ENCODE assay signal across 1 fruit fly cellular context in the genomic region with DNA sequence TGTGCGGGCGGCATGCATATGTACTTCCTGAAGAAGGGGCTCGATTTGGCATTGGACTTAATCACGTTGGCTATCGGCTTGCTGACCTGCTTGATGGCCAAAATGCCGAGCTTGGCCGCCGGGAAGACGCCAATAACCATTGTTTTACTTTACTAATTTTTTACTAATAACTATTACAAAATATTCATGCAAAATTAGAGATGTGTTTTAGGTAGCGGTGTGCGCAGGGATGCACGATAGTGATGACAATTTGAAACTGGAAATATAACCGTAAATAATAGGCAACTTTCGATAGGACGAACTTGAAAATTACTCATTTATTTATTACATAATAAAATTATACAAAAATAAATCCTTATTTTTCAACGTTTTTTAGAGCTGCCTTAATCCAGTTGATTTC.
TF ChIP-seq lines count a peak whose summit lies in the region.

TSS of gene CG13601 (minus strand) at position 206 of the 400 bp plus-strand sequence.

TF ChIP-seq in whole organism, embryonic, 481 proteins besides CTCF, POLR2A, EP300 and RAD21 (continued from another document and continues in another):
- TF ChIP-seq CG13287 (GFP tag; IDR thresholded peaks at IDR 0.05; lab: Robert Waterston, UW; ENCODE audit: partially characterized antibody) (peak; percentile 90), CG11398 (GFP tag; optimal IDR thresholded peaks at IDR 0.05; lab: Kevin White, UChicago) (no peak), CG2889 (GFP tag; IDR thresholded peaks at IDR 0.05; lab: Robert Waterston, UW) (no peak), CG16863 (GFP tag; optimal IDR thresholded peaks at IDR 0.05; lab: Kevin White, UChicago) (no peak), Stat92E (GFP tag; optimal IDR thresholded peaks at IDR 0.05; lab: Kevin White, UChicago) (no peak), zfh2 (GFP tag; optimal IDR thresholded peaks at IDR 0.05; lab: Kevin White, UChicago) (no peak), CG6765 (GFP tag; optimal IDR thresholded peaks at IDR 0.05; lab: Kevin White, UChicago) (no peak), CG7745 (tag; optimal IDR thresholded peaks at IDR 0.05; lab: Kevin White, UChicago) (no peak), Hmr (GFP tag; optimal IDR thresholded peaks at IDR 0.05; lab: Kevin White, UChicago) (no peak), nom (GFP tag; optimal IDR thresholded peaks at IDR 0.05; lab: Kevin White, UChicago) (no peak), chn (GFP tag; optimal IDR thresholded peaks at IDR 0.05; lab: Kevin White, UChicago) (no peak), CG4854 (GFP tag; optimal IDR thresholded peaks at IDR 0.05; lab: Kevin White, UChicago) (peak; percentile 19), Drgx (GFP tag; IDR thresholded peaks at IDR 0.05; lab: Robert Waterston, UW) (no peak), Mrtf (GFP tag; IDR thresholded peaks at IDR 0.05; lab: Robert Waterston, UW) (no peak), sens-2 (GFP tag; IDR thresholded peaks at IDR 0.05; lab: Robert Waterston, UW) (no peak), Ets65A (GFP tag; lab: Kevin White, UChicago) (peak; percentile 72), cg (GFP tag; optimal IDR thresholded peaks at IDR 0.05; lab: Kevin White, UChicago) (no peak), lab (GFP tag; optimal IDR thresholded peaks at IDR 0.05; lab: Kevin White, UChicago) (no peak), CG11504 (tag; optimal IDR thresholded peaks at IDR 0.05; lab: Kevin White, UChicago) (no peak), pan (optimal IDR thresholded peaks at IDR 0.05; lab: Kevin White, UChicago) (no peak), pan (GFP tag; optimal IDR thresholded peaks at IDR 0.05 in 1 of 2, IDR thresholded peaks at IDR 0.05 in 1 of 2) (peak in 1 of 2 experiments; percentile 35), az2 (GFP tag; optimal IDR thresholded peaks at IDR 0.05; lab: Kevin White, UChicago) (peak; percentile 34), CG12071 (GFP tag; optimal IDR thresholded peaks at IDR 0.05; lab: Kevin White, UChicago) (no peak), abd-A (tag; optimal IDR thresholded peaks at IDR 0.05; lab: Kevin White, UChicago) (no peak), CG12659 (GFP tag; optimal IDR thresholded peaks at IDR 0.05; lab: Kevin White, UChicago) (peak; percentile 50), hb (GFP tag; IDR thresholded peaks at IDR 0.05; lab: Robert Waterston, UW; ENCODE audit: partially characterized antibody) (peak; percentile 79), CG15269 (tag; optimal IDR thresholded peaks at IDR 0.05; lab: Kevin White, UChicago) (peak; percentile 33), CG7839 (tag; optimal IDR thresholded peaks at IDR 0.05; lab: Kevin White, UChicago) (peak; percentile 13), CG9876 (GFP tag; optimal IDR thresholded peaks at IDR 0.05; lab: Kevin White, UChicago) (no peak), grau (tag; optimal IDR thresholded peaks at IDR 0.05; lab: Kevin White, UChicago) (peak; percentile 71), CG10267 (tag; optimal IDR thresholded peaks at IDR 0.05; lab: Kevin White, UChicago) (peak; percentile 33), tll (GFP tag; optimal IDR thresholded peaks at IDR 0.05; lab: Kevin White, UChicago) (no peak), HmgZ (tag; optimal IDR thresholded peaks at IDR 0.05; lab: Kevin White, UChicago) (peak; percentile 9), Oli (tag; optimal IDR thresholded peaks at IDR 0.05; lab: Kevin White, UChicago) (no peak), CG3407 (GFP tag; optimal IDR thresholded peaks at IDR 0.05; lab: Kevin White, UChicago) (no peak), ttk (GFP tag; IDR thresholded peaks at IDR 0.05; lab: Robert Waterston, UW) (peak; percentile 38; the same call in 1 of the 2 replicates), lmd (GFP tag; IDR thresholded peaks at IDR 0.05; lab: Robert Waterston, UW) (peak; percentile 48; the same call in 1 of the 2 replicates), peb (GFP tag; IDR thresholded peaks at IDR 0.05; lab: Robert Waterston, UW) (no peak), Rfx (GFP tag; IDR thresholded peaks at IDR 0.05; lab: Robert Waterston, UW) (peak; percentile 75), Bgb (GFP tag; IDR thresholded peaks at IDR 0.05; lab: Robert Waterston, UW; ENCODE audit: partially characterized antibody) (peak; percentile 79), CG2875 (GFP tag; optimal IDR thresholded peaks at IDR 0.05; lab: Kevin White, UChicago) (no peak), Hand (GFP tag; optimal IDR thresholded peaks at IDR 0.05; lab: Kevin White, UChicago) (no peak), Antp (GFP tag; optimal IDR thresholded peaks at IDR 0.05; lab: Kevin White, UChicago) (no peak), CG1602 (GFP tag; optimal IDR thresholded peaks at IDR 0.05; lab: Kevin White, UChicago) (no peak), NC2β (GFP tag; optimal IDR thresholded peaks at IDR 0.05; lab: Kevin White, UChicago) (no peak), ase (GFP tag; IDR thresholded peaks at IDR 0.05; lab: Robert Waterston, UW) (no peak), tio (GFP tag; optimal IDR thresholded peaks at IDR 0.05; lab: Kevin White, UChicago) (no peak), bcd (GFP tag; optimal IDR thresholded peaks at IDR 0.05; lab: Kevin White, UChicago) (no peak), pnt (GFP tag; optimal IDR thresholded peaks at IDR 0.05; lab: Kevin White, UChicago) (no peak), chif (GFP tag; optimal IDR thresholded peaks at IDR 0.05; lab: Kevin White, UChicago) (no peak), CG3281 (GFP tag; optimal IDR thresholded peaks at IDR 0.05; lab: Kevin White, UChicago) (no peak), ERR (GFP tag; optimal IDR thresholded peaks at IDR 0.05; lab: Kevin White, UChicago) (no peak), hth (optimal IDR thresholded peaks at IDR 0.05; lab: Kevin White, UChicago) (no peak), sna (GFP tag; IDR thresholded peaks at IDR 0.05; lab: Robert Waterston, UW; ENCODE audit: partially characterized antibody) (peak; percentile 78), maf-S (GFP tag; optimal IDR thresholded peaks at IDR 0.05; lab: Kevin White, UChicago) (no peak), dan (GFP tag; IDR thresholded peaks at IDR 0.05; lab: Robert Waterston, UW) (no peak), Eip74EF (GFP tag; optimal IDR thresholded peaks at IDR 0.05; lab: Kevin White, UChicago) (peak in 1 of 2 experiments; percentile 25), CG6175 (GFP tag; IDR thresholded peaks at IDR 0.05; lab: Robert Waterston, UW) (no peak), Dek (tag; optimal IDR thresholded peaks at IDR 0.05; lab: Kevin White, UChicago) (peak; percentile 18), CG11247 (GFP tag; IDR thresholded peaks at IDR 0.05; lab: Robert Waterston, UW) (peak; percentile 52), Hmx (GFP tag; optimal IDR thresholded peaks at IDR 0.05; lab: Kevin White, UChicago) (no peak), D (optimal IDR thresholded peaks at IDR 0.05; lab: Kevin White, UChicago) (no peak), D (GFP tag; optimal IDR thresholded peaks at IDR 0.05; lab: Kevin White, UChicago) (no peak), hkb (optimal IDR thresholded peaks at IDR 0.05; lab: Kevin White, UChicago) (no peak), hkb (GFP tag; IDR thresholded peaks at IDR 0.05; lab: Robert Waterston, UW) (0 out of 2 replicates have a peak, but pooled peaks have one; percentile 21), Nf-YC (tag; optimal IDR thresholded peaks at IDR 0.05; lab: Kevin White, UChicago) (peak; percentile 24), CG12769 (tag; optimal IDR thresholded peaks at IDR 0.05; lab: Kevin White, UChicago) (no peak), zen2 (GFP tag; IDR thresholded peaks at IDR 0.05; lab: Robert Waterston, UW; ENCODE audit: partially characterized antibody) (peak; percentile 51; the same call in 1 of the 3 replicates), Dip2 (GFP tag; IDR thresholded peaks at IDR 0.05; lab: Robert Waterston, UW) (no peak), BtbVII (GFP tag; optimal IDR thresholded peaks at IDR 0.05; lab: Kevin White, UChicago) (no peak), Awh (GFP tag; IDR thresholded peaks at IDR 0.05; lab: Robert Waterston, UW) (no peak), E2f2 (GFP tag; IDR thresholded peaks at IDR 0.05; lab: Robert Waterston, UW) (peak; percentile 43), oc (tag; optimal IDR thresholded peaks at IDR 0.05; lab: Kevin White, UChicago) (no peak), jumu (GFP tag; optimal IDR thresholded peaks at IDR 0.05; lab: Kevin White, UChicago) (no peak), Dref (GFP tag; IDR thresholded peaks at IDR 0.05; lab: Robert Waterston, UW) (peak; percentile 41; the same call in 1 of the 2 replicates), crp (GFP tag; optimal IDR thresholded peaks at IDR 0.05; lab: Kevin White, UChicago) (no peak), CG17568 (GFP tag; optimal IDR thresholded peaks at IDR 0.05; lab: Kevin White, UChicago) (no peak), CG10543 (GFP tag; optimal IDR thresholded peaks at IDR 0.05; lab: Kevin White, UChicago) (peak; percentile 53), CG5953 (GFP tag; IDR thresholded peaks at IDR 0.05; lab: Robert Waterston, UW) (no peak), nerfin-1 (tag; optimal IDR thresholded peaks at IDR 0.05; lab: Kevin White, UChicago) (peak; percentile 17), CG5245 (GFP tag; optimal IDR thresholded peaks at IDR 0.05; lab: Kevin White, UChicago) (no peak), Hr78 (GFP tag; optimal IDR thresholded peaks at IDR 0.05; lab: Kevin White, UChicago) (no peak), bab2 (GFP tag; optimal IDR thresholded peaks at IDR 0.05; lab: Kevin White, UChicago) (no peak), CG8478 (optimal IDR thresholded peaks at IDR 0.05; lab: Kevin White, UChicago) (no peak), CG14441 (GFP tag; IDR thresholded peaks at IDR 0.05; lab: Robert Waterston, UW) (no peak), CG2116 (GFP tag; optimal IDR thresholded peaks at IDR 0.05; lab: Kevin White, UChicago) (peak; percentile 25), B-H1 (GFP tag; IDR thresholded peaks at IDR 0.05; lab: Robert Waterston, UW) (no peak), Deaf1 (tag; optimal IDR thresholded peaks at IDR 0.05; lab: Kevin White, UChicago) (no peak), btn (GFP tag; optimal IDR thresholded peaks at IDR 0.05; lab: Kevin White, UChicago) (no peak), unpg (GFP tag; optimal IDR thresholded peaks at IDR 0.05; lab: Kevin White, UChicago) (peak; percentile 14), BEAF-32 (GFP tag; optimal IDR thresholded peaks at IDR 0.05; lab: Kevin White, UChicago) (peak; percentile 82), seq (GFP tag; IDR thresholded peaks at IDR 0.05; lab: Robert Waterston, UW) (no peak), H15 (GFP tag; IDR thresholded peaks at IDR 0.05; lab: Robert Waterston, UW) (no peak), gsb (GFP tag; IDR thresholded peaks at IDR 0.05; lab: Robert Waterston, UW) (no peak), CG31224 (GFP tag; IDR thresholded peaks at IDR 0.05; lab: Robert Waterston, UW) (no peak), CG17829 (tag; optimal IDR thresholded peaks at IDR 0.05; lab: Kevin White, UChicago) (peak; percentile 40), CG15696 (tag; optimal IDR thresholded peaks at IDR 0.05; lab: Kevin White, UChicago) (no peak), CG18599 (GFP tag; optimal IDR thresholded peaks at IDR 0.05; lab: Kevin White, UChicago) (no peak), vvl (GFP tag; IDR thresholded peaks at IDR 0.05; lab: Robert Waterston, UW) (peak; percentile 37; the same call in 1 of the 2 replicates), nerfin-2 (GFP tag; IDR thresholded peaks at IDR 0.05; lab: Robert Waterston, UW; ENCODE audit: partially characterized antibody) (peak; percentile 40; the same call in 1 of the 2 replicates), jing (GFP tag; optimal IDR thresholded peaks at IDR 0.05; lab: Kevin White, UChicago) (no peak), CG3163 (GFP tag; optimal IDR thresholded peaks at IDR 0.05; lab: Kevin White, UChicago) (no peak), lbe (GFP tag; optimal IDR thresholded peaks at IDR 0.05; lab: Kevin White, UChicago) (peak; percentile 34), yki (optimal IDR thresholded peaks at IDR 0.05; lab: Kevin White, UChicago) (no peak), CG6813 (GFP tag; optimal IDR thresholded peaks at IDR 0.05; lab: Kevin White, UChicago) (no peak), rib (GFP tag; IDR thresholded peaks at IDR 0.05; lab: Robert Waterston, UW) (no peak), zen (tag; optimal IDR thresholded peaks at IDR 0.05; lab: Kevin White, UChicago) (no peak), CG7372 (GFP tag; IDR thresholded peaks at IDR 0.05; lab: Robert Waterston, UW) (no peak), sisA (GFP tag; IDR thresholded peaks at IDR 0.05; lab: Robert Waterston, UW) (no peak), sug (tag; optimal IDR thresholded peaks at IDR 0.05; lab: Kevin White, UChicago) (peak; percentile 30), dimm (GFP tag; IDR thresholded peaks at IDR 0.05; lab: Robert Waterston, UW) (no peak), CG15073 (GFP tag; optimal IDR thresholded peaks at IDR 0.05; lab: Kevin White, UChicago) (no peak), h (optimal IDR thresholded peaks at IDR 0.05; lab: Kevin White, UChicago) (no peak), her (GFP tag; optimal IDR thresholded peaks at IDR 0.05; lab: Kevin White, UChicago) (no peak), CG13123 (GFP tag; optimal IDR thresholded peaks at IDR 0.05; lab: Kevin White, UChicago) (no peak), CG14014 (GFP tag; IDR thresholded peaks at IDR 0.05; lab: Robert Waterston, UW) (peak; percentile 37; the same call in 1 of the 2 replicates), CG32532 (GFP tag; IDR thresholded peaks at IDR 0.05; lab: Robert Waterston, UW) (peak; percentile 41), CG18476 (GFP tag; optimal IDR thresholded peaks at IDR 0.05; lab: Kevin White, UChicago) (no peak), otp (GFP tag; IDR thresholded peaks at IDR 0.05; lab: Robert Waterston, UW) (peak; percentile 39; the same call in 1 of the 3 replicates), Ets97D (GFP tag; optimal IDR thresholded peaks at IDR 0.05; lab: Kevin White, UChicago) (peak; percentile 24), vnd (GFP tag; IDR thresholded peaks at IDR 0.05; lab: Robert Waterston, UW; ENCODE audit: partially characterized antibody) (peak; percentile 71), pita (GFP tag; optimal IDR thresholded peaks at IDR 0.05; lab: Kevin White, UChicago) (no peak), salm (tag; optimal IDR thresholded peaks at IDR 0.05; lab: Kevin White, UChicago) (no peak), slbo (GFP tag; IDR thresholded peaks at IDR 0.05; lab: Robert Waterston, UW) (peak; percentile 77), CG10431 (GFP tag; optimal IDR thresholded peaks at IDR 0.05; lab: Kevin White, UChicago) (no peak), pzg (GFP tag; optimal IDR thresholded peaks at IDR 0.05; lab: Kevin White, UChicago) (peak; percentile 50), YL-1 (GFP tag; optimal IDR thresholded peaks at IDR 0.05; lab: Kevin White, UChicago) (no peak), Gug (GFP tag; IDR thresholded peaks at IDR 0.05; lab: Robert Waterston, UW) (peak; percentile 56; the same call in 1 of the 4 replicates), CG15601 (tag; optimal IDR thresholded peaks at IDR 0.05; lab: Kevin White, UChicago) (no peak), Sry-β (GFP tag; optimal IDR thresholded peaks at IDR 0.05; lab: Kevin White, UChicago) (no peak), Side (GFP tag; optimal IDR thresholded peaks at IDR 0.05; lab: Kevin White, UChicago) (no peak)
